Worm (Caenorhabditis elegans) whole organism, L3 larva: Measurements from ENCODE around the gene ivd-1.
"Not testable (repeated sequence)": the region's sequence is repeated elsewhere in the genome, so short reads cannot be mapped to it uniquely, and the experiment has no call there.

ENCODE experiments used
- R02D3.7 ChIP-seq: fragments of 150-350 bp; optimal IDR thresholded peaks from 2 replicates; lab custom pipeline; 2014; ENCODE audit warnings: missing biosample characterization, missing genetic modification characterization
- ama-1 ChIP-seq: fragments of 150-350 bp; optimal IDR thresholded peaks from 2 replicates; lab custom pipeline; 2018
- egl-5 ChIP-seq: fragments of 150-350 bp; optimal IDR thresholded peaks from 2 replicates; lab custom pipeline; 2017; ENCODE audit warnings: missing biosample characterization, missing genetic modification reagents, missing genetic modification characterization, inconsistent platforms
- fkh-10 ChIP-seq: sonication (generic microtip); optimal IDR thresholded peaks from 2 replicates; lab custom pipeline; 2017; ENCODE audit warnings: missing biosample characterization, missing genetic modification reagents, missing genetic modification characterization
- lin-39 ChIP-seq: fragments of 150-350 bp; optimal IDR thresholded peaks from 2 replicates; lab custom pipeline; 2018; ENCODE audit warnings: missing biosample characterization, missing genetic modification reagents, missing genetic modification characterization
- mdl-1 ChIP-seq: fragments of 150-350 bp; optimal IDR thresholded peaks from 2 replicates; lab custom pipeline; 2014; ENCODE audit warnings: missing biosample characterization, missing genetic modification characterization
- nfya-1 ChIP-seq: sonication (generic microtip); optimal IDR thresholded peaks from 2 replicates; lab custom pipeline; 2017; ENCODE audit warnings: missing genetic modification characterization, mild to moderate bottlenecking, missing compliant biosample characterization, antibody characterized with exemption, moderate library complexity; ENCODE audit not compliant: insufficient read depth
- nhr-11 ChIP-seq: fragments of 150-350 bp; optimal IDR thresholded peaks from 2 replicates; lab custom pipeline; 2014; ENCODE audit warnings: missing biosample characterization, missing genetic modification characterization
- nhr-12 ChIP-seq: fragments of 150-350 bp; optimal IDR thresholded peaks from 2 replicates; lab custom pipeline; 2014; ENCODE audit warnings: missing biosample characterization, missing genetic modification characterization
- nhr-237 ChIP-seq: fragments of 150-350 bp; optimal IDR thresholded peaks from 2 replicates; lab custom pipeline; 2014; ENCODE audit warnings: missing biosample characterization, missing genetic modification characterization
- nhr-76 ChIP-seq: fragments of 150-350 bp; sonication (generic microtip); optimal IDR thresholded peaks from 5 replicates; lab custom pipeline; 2014; ENCODE audit warnings: missing biosample characterization, missing genetic modification characterization
- skn-1 ChIP-seq: fragments of 150-350 bp; optimal IDR thresholded peaks from 2 replicates; lab custom pipeline; 2014; ENCODE audit warnings: missing biosample characterization, missing genetic modification characterization
- snpc-4 ChIP-seq: fragments of 150-350 bp; optimal IDR thresholded peaks from 2 replicates; lab custom pipeline; 2014; ENCODE audit warnings: missing biosample characterization, missing genetic modification characterization
- ztf-11 ChIP-seq: fragments of 150-350 bp; optimal IDR thresholded peaks from 2 replicates; lab custom pipeline; 2014; ENCODE audit warnings: missing biosample characterization, missing genetic modification characterization

- TF ChIP-seq fkh-10 (GFP tag; lab: Kevin White, UChicago); nhr-76; nhr-237 (tag; lab: Kevin White, UChicago); egl-5 (tag; lab: Kevin White, UChicago); lin-39 (tag; lab: Kevin White, UChicago); ztf-11 (tag; lab: Kevin White, UChicago); ama-1 (lab: Kevin White, UChicago); nhr-11 (tag; lab: Kevin White, UChicago); skn-1 (tag; lab: Kevin White, UChicago); snpc-4 (tag; lab: Kevin White, UChicago); R02D3.7 (tag; lab: Kevin White, UChicago); nhr-12 (tag; lab: Kevin White, UChicago); mdl-1: not testable (repeated sequence)
- peak; percentile 12 for TF ChIP-seq nfya-1 (tag; lab: Kevin White, UChicago)
Measured at ce11 chrIV:5089795-5090528, 1.3 kb upstream of the ivd-1 start.
